Fruit fly (Drosophila melanogaster): Measurements from ENCODE around the gene CG5984.

CG5984 gene

dm6 chr3R:27238438-27239301 is 9.1 kb downstream of the CG5984 start, which contains the start of the genes CG31064 and PolA2 (continued):
- peak; percentile 69 for TF ChIP-seq hbn (GFP tag; IDR thresholded peaks at IDR 0.05; ENCODE audit: partially characterized antibody)
- peak; percentile 5 for TF ChIP-seq NfI (GFP tag; optimal IDR thresholded peaks at IDR 0.05)
- TF ChIP-seq CG10565 (GFP tag; optimal IDR thresholded peaks at IDR 0.05): no peak
- TF ChIP-seq Ptx1 (GFP tag; IDR thresholded peaks at IDR 0.05): no peak
- no peak for TF ChIP-seq fd64A (GFP tag; optimal IDR thresholded peaks at IDR 0.05)
- no peak for TF ChIP-seq disco-r (GFP tag; optimal IDR thresholded peaks at IDR 0.05)
- TF ChIP-seq sens (GFP tag): peak; percentile 72
- TF ChIP-seq mld (GFP tag; IDR thresholded peaks at IDR 0.05; ENCODE audit: partially characterized antibody): peak; percentile 74; the same call in 1 of the 3 replicates
- TF ChIP-seq nau (GFP tag; optimal IDR thresholded peaks at IDR 0.05): no peak
- TF ChIP-seq CG9437 (GFP tag; optimal IDR thresholded peaks at IDR 0.05): no peak
- no peak for TF ChIP-seq CG6654 (GFP tag; optimal IDR thresholded peaks at IDR 0.05)
- TF ChIP-seq Hey (tag; optimal IDR thresholded peaks at IDR 0.05): no peak
- no peak for TF ChIP-seq Spps (tag; optimal IDR thresholded peaks at IDR 0.05)
- peak; percentile 13; the same call in 1 of the 3 replicates for TF ChIP-seq Dbx (GFP tag; IDR thresholded peaks at IDR 0.05)
- TF ChIP-seq CG7786 (GFP tag; optimal IDR thresholded peaks at IDR 0.05): no peak
- TF ChIP-seq grau (tag; optimal IDR thresholded peaks at IDR 0.05): no peak
- TF ChIP-seq CG8944 (GFP tag; optimal IDR thresholded peaks at IDR 0.05): no peak
- peak; percentile 9 for TF ChIP-seq CG8924 (tag; optimal IDR thresholded peaks at IDR 0.05)
- TF ChIP-seq pfk (GFP tag; optimal IDR thresholded peaks at IDR 0.05): no peak
- no peak for TF ChIP-seq CG2889 (GFP tag; IDR thresholded peaks at IDR 0.05)
- no peak for TF ChIP-seq so (GFP tag; IDR thresholded peaks at IDR 0.05)
- TF ChIP-seq klu (GFP tag; IDR thresholded peaks at IDR 0.05): no peak
- TF ChIP-seq CG9609 (GFP tag; optimal IDR thresholded peaks at IDR 0.05): no peak
- peak; percentile 89 for TF ChIP-seq Dp (GFP tag; optimal IDR thresholded peaks at IDR 0.05)
- no peak for TF ChIP-seq CkIIα-i1 (GFP tag; IDR thresholded peaks at IDR 0.05)
- peak; percentile 17 for TF ChIP-seq Dad (GFP tag; optimal IDR thresholded peaks at IDR 0.05)
- no peak for TF ChIP-seq D19A (tag; optimal IDR thresholded peaks at IDR 0.05)
- no peak for TF ChIP-seq pan (optimal IDR thresholded peaks at IDR 0.05)
- TF ChIP-seq pan (GFP tag; optimal IDR thresholded peaks at IDR 0.05 in 1 of 2, IDR thresholded peaks at IDR 0.05 in 1 of 2): no peak
- TF ChIP-seq CG8478 (optimal IDR thresholded peaks at IDR 0.05): no peak
- TF ChIP-seq cato (GFP tag; optimal IDR thresholded peaks at IDR 0.05; ENCODE audit: borderline replicate concordance): no peak
- TF ChIP-seq TFAM (GFP tag; optimal IDR thresholded peaks at IDR 0.05): no peak
- TF ChIP-seq CG32532 (GFP tag; IDR thresholded peaks at IDR 0.05): no peak
- TF ChIP-seq CG12071 (GFP tag; optimal IDR thresholded peaks at IDR 0.05): no peak
- no peak for TF ChIP-seq CG13894 (tag; optimal IDR thresholded peaks at IDR 0.05)
- 0 out of 2 replicates have a peak, but pooled peaks have one; percentile 35 for TF ChIP-seq ara (GFP tag; IDR thresholded peaks at IDR 0.05)
- TF ChIP-seq Ssrp (tag; optimal IDR thresholded peaks at IDR 0.05): no peak
- peak; percentile 42; the same call in 1 of the 2 replicates for TF ChIP-seq CG9932 (GFP tag; IDR thresholded peaks at IDR 0.05)
- no peak for TF ChIP-seq org-1 (GFP tag; optimal IDR thresholded peaks at IDR 0.05)
- TF ChIP-seq CG3065 (GFP tag; optimal IDR thresholded peaks at IDR 0.05): no peak
- TF ChIP-seq CG13296 (GFP tag; optimal IDR thresholded peaks at IDR 0.05): no peak
- no peak for TF ChIP-seq bsh (GFP tag; optimal IDR thresholded peaks at IDR 0.05)
- no peak for TF ChIP-seq otp (GFP tag; IDR thresholded peaks at IDR 0.05)
- peak; percentile 80 for TF ChIP-seq vnd (GFP tag; IDR thresholded peaks at IDR 0.05; ENCODE audit: partially characterized antibody)
- TF ChIP-seq Ada2b (GFP tag; IDR thresholded peaks at IDR 0.05): no peak
- no peak for TF ChIP-seq CG13123 (GFP tag; optimal IDR thresholded peaks at IDR 0.05)
- TF ChIP-seq psq (GFP tag; optimal IDR thresholded peaks at IDR 0.05): no peak
- TF ChIP-seq Oaz (GFP tag; IDR thresholded peaks at IDR 0.05): no peak
- peak; percentile 23; the same call in 1 of the 2 replicates for TF ChIP-seq slbo (GFP tag; IDR thresholded peaks at IDR 0.05)
- no peak for TF ChIP-seq Doc2 (GFP tag; IDR thresholded peaks at IDR 0.05)
